Fruit fly (Drosophila melanogaster) whole organism, pupa: ENCODE results near the gene CG8112.

ENCODE experiments used
- CG10348 ChIP-seq: fragments of 200-800 bp; sonication (Bioruptor generic); IDR thresholded peaks from 2 replicates; pipeline ENCODE4 v1.3.6; 2022; ENCODE audit warnings: missing biosample characterization, missing genetic modification characterization
- CG12605 ChIP-seq: fragments of 200-800 bp; sonication (Bioruptor generic); IDR thresholded peaks from 2 replicates; pipeline ENCODE4 v1.3.6; 2022; ENCODE audit warnings: missing biosample characterization, missing genetic modification characterization
- CG13204 ChIP-seq: fragments of 200-800 bp; sonication (Bioruptor generic); optimal IDR thresholded peaks from 2 replicates; lab custom pipeline; 2018; ENCODE audit warnings: missing biosample characterization, mild to moderate bottlenecking, missing genetic modification characterization, moderate library complexity
- CG14655 ChIP-seq: fragments of 200-800 bp; sonication (Bioruptor generic); optimal IDR thresholded peaks from 3 replicates; lab custom pipeline; 2017; ENCODE audit warnings: mild to moderate bottlenecking, missing biosample characterization, missing genetic modification reagents, missing genetic modification characterization
- CG15710 ChIP-seq: fragments of 200-800 bp; sonication (Bioruptor generic); optimal IDR thresholded peaks from 2 replicates; lab custom pipeline; 2018; ENCODE audit warnings: missing biosample characterization, mild to moderate bottlenecking, missing genetic modification characterization, moderate library complexity
- CG17806 ChIP-seq: fragments of 200-800 bp; sonication (Bioruptor generic); optimal IDR thresholded peaks from 2 replicates; lab custom pipeline; 2018; ENCODE audit warnings: missing biosample characterization, mild to moderate bottlenecking, missing genetic modification characterization, moderate library complexity
- CG32121 ChIP-seq: fragments of 200-800 bp; sonication (Bioruptor generic); IDR thresholded peaks from 2 replicates; pipeline ENCODE4 v1.3.6; 2022; ENCODE audit warnings: missing biosample characterization, missing genetic modification characterization
- CG34367 ChIP-seq: fragments of 200-800 bp; sonication (Bioruptor generic); optimal IDR thresholded peaks from 2 replicates; lab custom pipeline; 2018; ENCODE audit warnings: missing biosample characterization, mild to moderate bottlenecking, missing genetic modification characterization
- CG4496 ChIP-seq: fragments of 200-800 bp; sonication (Bioruptor generic); IDR thresholded peaks from 3 replicates; pipeline ENCODE4 v1.3.6; 2022; ENCODE audit warnings: missing biosample characterization, missing genetic modification characterization
- CG8159 ChIP-seq: fragments of 200-800 bp; sonication (Bioruptor generic); optimal IDR thresholded peaks from 3 replicates; lab custom pipeline; 2018; ENCODE audit warnings: missing biosample characterization, mild to moderate bottlenecking, missing genetic modification characterization, moderate library complexity
- CG8301 ChIP-seq: fragments of 200-800 bp; sonication (Bioruptor generic); optimal IDR thresholded peaks from 2 replicates; lab custom pipeline; 2018; ENCODE audit warnings: missing biosample characterization, mild to moderate bottlenecking, missing genetic modification characterization
- CG9948 ChIP-seq: fragments of 200-800 bp; sonication (Bioruptor generic); optimal IDR thresholded peaks from 2 replicates; lab custom pipeline; 2018; ENCODE audit warnings: missing biosample characterization, mild to moderate bottlenecking, missing genetic modification characterization, moderate library complexity
- D1 ChIP-seq: fragments of 200-800 bp; sonication (Bioruptor generic); optimal IDR thresholded peaks from 2 replicates; lab custom pipeline; 2018; ENCODE audit warnings: missing biosample characterization, mild to moderate bottlenecking, missing genetic modification characterization, moderate library complexity
- EcR ChIP-seq: fragments of 200-800 bp; sonication (Bioruptor generic); optimal IDR thresholded peaks from 3 replicates; lab custom pipeline; 2019; ENCODE audit warnings: missing biosample characterization, missing genetic modification characterization, mild to moderate bottlenecking, moderate library complexity, missing genetic modification reagents
- Ets98B ChIP-seq: fragments of 200-800 bp; sonication (Bioruptor generic); IDR thresholded peaks from 2 replicates; pipeline ENCODE4 v1.3.6; 2022; ENCODE audit warnings: missing biosample characterization, missing genetic modification characterization
- Pif1A ChIP-seq: fragments of 200-800 bp; sonication (Bioruptor generic); optimal IDR thresholded peaks from 3 replicates; lab custom pipeline; 2016; ENCODE audit warnings: missing biosample characterization, missing genetic modification characterization
- Pif1B ChIP-seq: fragments of 200-800 bp; sonication (Bioruptor generic); optimal IDR thresholded peaks from 3 replicates; lab custom pipeline; 2016; ENCODE audit warnings: missing biosample characterization, missing genetic modification characterization
- Snoo ChIP-seq: fragments of 200-800 bp; sonication (Bioruptor generic); optimal IDR thresholded peaks from 3 replicates; lab custom pipeline; 2017; ENCODE audit warnings: missing biosample characterization, mild to moderate bottlenecking, missing genetic modification characterization, inconsistent platforms
- fd96Ca ChIP-seq: fragments of 200-800 bp; sonication (Bioruptor generic); IDR thresholded peaks from 3 replicates; pipeline ENCODE4 v1.3.6; 2022; ENCODE audit warnings: missing biosample characterization, missing genetic modification characterization
- gl ChIP-seq: fragments of 200-800 bp; sonication (Bioruptor generic); optimal IDR thresholded peaks from 2 replicates; lab custom pipeline; 2018; ENCODE audit warnings: missing biosample characterization, mild to moderate bottlenecking, missing genetic modification characterization
- rn ChIP-seq: fragments of 200-800 bp; sonication (Bioruptor generic); IDR thresholded peaks from 2 replicates; pipeline ENCODE4 v1.3.6; 2022; ENCODE audit warnings: missing biosample characterization, missing genetic modification characterization

The CG8112 gene

dm6 chr3R:8726632-8727031, 13.9 kb downstream of the CG8112 start, which contains the start of gene CG8159:
CG8159 (plus strand) TSS chr3R:8726854.
- no peak for TF ChIP-seq Snoo (tag; lab: Kevin White, UChicago)
- TF ChIP-seq CG8301 (tag; lab: Kevin White, UChicago): no peak
- no peak for TF ChIP-seq EcR (GFP tag; lab: Kevin White, UChicago)
- TF ChIP-seq CG8159 (tag; lab: Kevin White, UChicago): no peak
- TF ChIP-seq D1 (tag; lab: Kevin White, UChicago): no peak

DNA sequence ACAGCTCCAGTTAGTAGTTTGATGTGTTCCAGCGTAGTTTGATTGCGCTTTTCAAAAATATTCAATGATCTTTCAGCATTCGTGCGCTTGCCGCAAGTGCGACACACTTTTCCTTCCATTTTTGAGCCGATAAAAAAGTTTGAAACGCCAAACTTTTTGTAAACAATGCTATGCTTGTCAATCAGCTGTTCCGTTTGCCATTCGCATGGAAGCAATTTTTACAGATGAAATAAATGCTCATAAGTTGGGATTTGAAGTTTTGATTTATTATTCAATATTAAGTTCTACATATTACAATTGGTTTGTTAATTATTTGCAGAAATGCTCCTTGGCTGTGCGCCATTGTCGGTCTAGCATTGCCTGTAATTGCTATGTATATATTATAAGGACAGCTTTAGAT, 16.8 kb downstream of the CG8112 start, which contains the start of gene ranshi:
ranshi (minus strand) TSS at position 152 of the 400 bp plus-strand sequence.
- TF ChIP-seq CG8301 (tag; lab: Kevin White, UChicago): no peak
- TF ChIP-seq D1 (tag; lab: Kevin White, UChicago): no peak
- TF ChIP-seq CG34367 (tag; lab: Kevin White, UChicago): no peak
- no peak for TF ChIP-seq gl (tag; lab: Kevin White, UChicago)
- no peak for TF ChIP-seq fd96Ca (GFP tag; lab: Robert Waterston, UW)
- no peak for TF ChIP-seq CG4496 (GFP tag; lab: Robert Waterston, UW)
- TF ChIP-seq CG17806 (tag; lab: Kevin White, UChicago): no peak
- no peak for TF ChIP-seq Pif1B (GFP tag; lab: Kevin White, UChicago)
- TF ChIP-seq Snoo (tag; lab: Kevin White, UChicago): no peak
- TF ChIP-seq rn (GFP tag; lab: Robert Waterston, UW): no peak
- TF ChIP-seq CG8159 (tag; lab: Kevin White, UChicago): no peak
- no peak for TF ChIP-seq CG32121
- TF ChIP-seq CG14655 (GFP tag; lab: Kevin White, UChicago): no peak
- TF ChIP-seq CG9948 (tag; lab: Kevin White, UChicago): no peak
- TF ChIP-seq CG13204 (GFP tag; lab: Kevin White, UChicago): no peak
- no peak for TF ChIP-seq EcR (GFP tag; lab: Kevin White, UChicago)
- TF ChIP-seq Ets98B (GFP tag; lab: Robert Waterston, UW): no peak
- TF ChIP-seq Pif1A (GFP tag; lab: Kevin White, UChicago): no peak
- no peak for TF ChIP-seq CG10348 (GFP tag; lab: Robert Waterston, UW)
- no peak for TF ChIP-seq CG15710 (tag; lab: Kevin White, UChicago)

DNA sequence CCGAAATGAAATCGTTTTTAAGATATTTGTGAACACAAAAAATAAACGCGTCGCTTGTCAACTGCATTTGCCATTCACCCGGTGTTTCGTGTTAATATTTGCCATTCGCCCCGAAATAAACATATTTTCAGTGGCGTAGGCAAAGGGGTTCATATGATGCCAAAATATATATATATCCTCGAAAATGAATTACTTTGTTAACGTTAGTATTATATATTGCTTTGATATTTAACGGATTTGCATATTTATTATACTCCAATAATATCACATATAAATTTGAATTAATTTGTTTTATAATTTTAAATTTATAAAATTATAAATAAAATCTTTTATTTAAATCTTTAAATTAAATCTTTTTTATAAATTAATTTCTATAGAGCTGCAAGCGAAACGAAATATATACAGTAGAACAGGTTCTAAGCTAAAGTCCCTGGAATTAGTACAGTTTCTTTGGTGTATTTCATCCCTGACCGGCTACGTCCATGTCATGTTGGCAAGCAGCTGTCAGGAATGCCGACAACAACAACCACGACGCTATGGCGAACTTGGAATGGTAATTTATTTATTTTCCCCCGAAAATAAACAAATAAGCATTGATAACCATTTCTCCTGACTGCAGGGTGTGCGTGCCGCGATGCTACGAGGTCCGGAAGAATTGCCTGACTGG, 19.0 kb downstream of the CG8112 start, which contains the start of the genes M1BP and CG8202:
M1BP (minus strand) TSS at position 102 of the 667 bp plus-strand sequence.
CG8202 (plus strand) TSS at position 495 of the 667 bp plus-strand sequence.
- TF ChIP-seq Snoo (tag; lab: Kevin White, UChicago) (peak; percentile 88), D1 (tag; lab: Kevin White, UChicago) (no peak), Pif1B (GFP tag; lab: Kevin White, UChicago) (no peak), rn (GFP tag; lab: Robert Waterston, UW) (no peak), CG34367 (tag; lab: Kevin White, UChicago) (peak; percentile 72), CG12605 (GFP tag; lab: Robert Waterston, UW) (0 out of 2 replicates have a peak, but pooled peaks have one; percentile 31), CG8159 (tag; lab: Kevin White, UChicago) (peak; percentile 98), fd96Ca (GFP tag; lab: Robert Waterston, UW) (peak; percentile 63; the same call in 2 of the 3 replicates), CG17806 (tag; lab: Kevin White, UChicago) (peak; percentile 73), CG8301 (tag; lab: Kevin White, UChicago) (no peak), CG14655 (GFP tag; lab: Kevin White, UChicago) (no peak), Ets98B (GFP tag; lab: Robert Waterston, UW) (peak; percentile 54; the same call in 1 of the 2 replicates), gl (tag; lab: Kevin White, UChicago) (no peak), EcR (GFP tag; lab: Kevin White, UChicago) (no peak), Pif1A (GFP tag; lab: Kevin White, UChicago) (no peak), CG13204 (GFP tag; lab: Kevin White, UChicago) (no peak), CG4496 (GFP tag; lab: Robert Waterston, UW) (peak; percentile 68), CG32121 (peak; percentile 64), CG9948 (tag; lab: Kevin White, UChicago) (peak; percentile 85), CG15710 (tag; lab: Kevin White, UChicago) (peak; percentile 88), CG10348 (GFP tag; lab: Robert Waterston, UW) (no peak)
- TF ChIP-seq, all 21 proteins: peak for 11

dm6 chr3R:8739161-8739783, 26.5 kb downstream of the CG8112 start:
- no peak for TF ChIP-seq CG10348 (GFP tag; lab: Robert Waterston, UW)
- no peak for TF ChIP-seq rn (GFP tag; lab: Robert Waterston, UW)
- no peak for TF ChIP-seq CG32121
- TF ChIP-seq Ets98B (GFP tag; lab: Robert Waterston, UW): no peak
- TF ChIP-seq D1 (tag; lab: Kevin White, UChicago): no peak
- peak; percentile 31 for TF ChIP-seq Snoo (tag; lab: Kevin White, UChicago)
- peak; percentile 34 for TF ChIP-seq CG15710 (tag; lab: Kevin White, UChicago)
- no peak for TF ChIP-seq Pif1B (GFP tag; lab: Kevin White, UChicago)
- TF ChIP-seq CG9948 (tag; lab: Kevin White, UChicago): peak; percentile 11
- TF ChIP-seq CG8159 (tag; lab: Kevin White, UChicago): peak; percentile 76
- no peak for TF ChIP-seq CG34367 (tag; lab: Kevin White, UChicago)
- TF ChIP-seq CG14655 (GFP tag; lab: Kevin White, UChicago): no peak
- TF ChIP-seq CG8301 (tag; lab: Kevin White, UChicago): no peak
- no peak for TF ChIP-seq fd96Ca (GFP tag; lab: Robert Waterston, UW)
- TF ChIP-seq Pif1A (GFP tag; lab: Kevin White, UChicago): no peak
- no peak for TF ChIP-seq CG4496 (GFP tag; lab: Robert Waterston, UW)
- no peak for TF ChIP-seq EcR (GFP tag; lab: Kevin White, UChicago)
- no peak for TF ChIP-seq CG12605 (GFP tag; lab: Robert Waterston, UW)
- peak; percentile 49 for TF ChIP-seq CG17806 (tag; lab: Kevin White, UChicago)
- no peak for TF ChIP-seq CG13204 (GFP tag; lab: Kevin White, UChicago)
- no peak for TF ChIP-seq gl (tag; lab: Kevin White, UChicago)
- TF ChIP-seq, all 21 proteins: peak for 5
